Fruit fly (Drosophila melanogaster): ENCODE results near the gene nom.

DNA sequence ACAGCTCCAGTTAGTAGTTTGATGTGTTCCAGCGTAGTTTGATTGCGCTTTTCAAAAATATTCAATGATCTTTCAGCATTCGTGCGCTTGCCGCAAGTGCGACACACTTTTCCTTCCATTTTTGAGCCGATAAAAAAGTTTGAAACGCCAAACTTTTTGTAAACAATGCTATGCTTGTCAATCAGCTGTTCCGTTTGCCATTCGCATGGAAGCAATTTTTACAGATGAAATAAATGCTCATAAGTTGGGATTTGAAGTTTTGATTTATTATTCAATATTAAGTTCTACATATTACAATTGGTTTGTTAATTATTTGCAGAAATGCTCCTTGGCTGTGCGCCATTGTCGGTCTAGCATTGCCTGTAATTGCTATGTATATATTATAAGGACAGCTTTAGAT lies 6.6 kb downstream of the nom start, which contains the start of gene ranshi:
- no peak for TF ChIP-seq CG16779 (tag; optimal IDR thresholded peaks at IDR 0.05)
- no peak for TF ChIP-seq CG6163 (GFP tag; IDR thresholded peaks at IDR 0.05)
- TF ChIP-seq Hr39 (GFP tag; optimal IDR thresholded peaks at IDR 0.05) = no peak
- TF ChIP-seq Ets96B (tag; optimal IDR thresholded peaks at IDR 0.05) = no peak
- TF ChIP-seq lz (GFP tag; optimal IDR thresholded peaks at IDR 0.05) = no peak
- TF ChIP-seq CG15336 (GFP tag; IDR thresholded peaks at IDR 0.05) = no peak
- no peak for TF ChIP-seq OdsH (GFP tag; optimal IDR thresholded peaks at IDR 0.05)
- no peak for TF ChIP-seq Blimp-1 (GFP tag; optimal IDR thresholded peaks at IDR 0.05)

Measured in whole organism, prepupa.